Worm (Caenorhabditis elegans): ENCODE results near the gene mfn-1.
A peak's percentile ranks its signal among the peaks of the same experiment; 100 is the strongest.

Gene mfn-1

DNA sequence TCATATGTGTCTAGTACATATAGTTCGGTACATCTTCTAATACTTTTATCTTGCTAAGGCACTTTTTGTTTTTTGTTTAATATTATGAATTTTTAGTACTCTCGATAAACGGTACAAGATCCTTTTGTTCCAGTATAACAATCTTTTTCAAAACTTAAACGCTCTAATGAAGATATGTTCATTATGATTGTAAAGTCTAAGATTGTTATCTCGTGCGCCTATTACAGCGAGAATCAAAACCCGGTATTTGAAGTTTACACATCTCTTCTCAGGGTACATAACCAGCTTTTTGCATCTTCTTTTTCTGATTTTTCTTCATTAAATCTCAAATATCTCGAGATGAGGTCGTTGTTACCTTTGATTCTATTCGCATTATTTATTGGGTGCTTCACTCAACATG, 16.2 kb upstream of the mfn-1 start, which contains the start of gene B0334.13:
B0334.13 (plus strand) TSS at position 301 of the 400 bp plus-strand sequence.
- TF ChIP-seq unc-62 (GFP tag; optimal IDR thresholded peaks at IDR 0.05 in 1 of 2): peak in 1 of 2 experiments; percentile 21
- no peak for TF ChIP-seq unc-62 (tag; optimal IDR thresholded peaks at IDR 0.05)
- TF ChIP-seq mxl-2 (GFP tag; conservative IDR thresholded peaks at IDR 0.05): no peak

DNA sequence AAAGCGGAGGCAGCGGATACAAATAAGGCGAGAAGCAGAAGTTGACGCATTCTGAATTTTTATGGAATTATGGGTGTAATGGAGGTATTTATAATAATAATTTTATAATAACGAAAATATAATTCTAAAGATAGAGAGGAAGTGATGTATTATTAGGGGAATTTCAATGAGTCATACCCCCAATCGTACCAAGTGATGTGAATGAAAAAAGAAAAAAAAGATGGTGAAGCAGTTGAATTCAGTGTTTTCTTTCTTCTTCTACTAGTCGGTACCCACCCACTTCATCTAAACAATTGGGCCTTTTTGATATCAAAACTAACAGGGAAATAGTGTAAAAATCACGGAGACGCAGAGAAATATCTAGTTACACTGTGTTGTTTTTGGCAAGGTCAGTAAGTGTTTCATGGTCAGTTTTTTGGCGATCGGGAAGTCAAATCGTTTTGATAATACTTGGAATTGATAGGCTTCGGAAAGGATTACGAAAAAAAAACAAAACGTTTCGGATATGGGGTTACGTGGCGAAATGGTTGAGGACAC, 14.9 kb upstream of the mfn-1 start, which contains the start of gene ttr-18:
ttr-18 (minus strand) TSS at position 51 of the 537 bp plus-strand sequence.
- TF ChIP-seq dve-1 (tag; optimal IDR thresholded peaks at IDR 0.05; ENCODE audit: insufficient read depth) (peak; percentile 12), nhr-28 (tag; optimal IDR thresholded peaks at IDR 0.05) (no peak), duxl-1 (tag; optimal IDR thresholded peaks at IDR 0.05; ENCODE audit: poor library complexity) (no peak), ceh-44 (GFP tag; IDR thresholded peaks at IDR 0.05) (no peak)

DNA sequence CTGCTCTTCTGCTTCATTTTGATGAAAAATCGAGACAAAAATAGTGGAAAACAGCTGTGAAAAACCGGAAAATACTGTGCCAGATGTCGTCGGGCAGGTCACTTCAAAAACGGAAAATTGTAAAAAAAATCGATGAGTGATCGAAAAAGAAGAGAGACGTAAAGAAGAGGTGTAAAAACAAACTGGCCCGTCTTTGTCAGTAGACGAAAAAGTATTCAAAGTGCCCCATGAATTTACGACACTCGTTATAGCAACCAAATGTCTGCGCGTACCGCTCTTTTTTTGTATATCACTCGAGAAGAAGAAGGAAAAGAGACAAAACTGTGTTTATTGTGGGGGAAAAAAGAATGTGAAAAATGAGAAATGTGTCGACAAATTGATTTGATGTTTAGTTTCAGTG, 13.4 kb upstream of the mfn-1 start, which contains the start of gene twk-5:
twk-5 (minus strand) TSS at position 101 of the 400 bp plus-strand sequence.
- TF ChIP-seq madf-9 (GFP tag; conservative IDR thresholded peaks at IDR 0.05) (no peak), ama-1 (optimal IDR thresholded peaks at IDR 0.05) (peak; percentile 73), nhr-102 (tag; optimal IDR thresholded peaks at IDR 0.05) (no peak), mdt-29 (GFP tag; IDR thresholded peaks at IDR 0.05) (no peak), Y48G9A.11 (GFP tag; IDR thresholded peaks at IDR 0.05) (no peak), cey-2 (tag; optimal IDR thresholded peaks at IDR 0.05; ENCODE audit: borderline replicate concordance, insufficient read depth) (no peak)

DNA sequence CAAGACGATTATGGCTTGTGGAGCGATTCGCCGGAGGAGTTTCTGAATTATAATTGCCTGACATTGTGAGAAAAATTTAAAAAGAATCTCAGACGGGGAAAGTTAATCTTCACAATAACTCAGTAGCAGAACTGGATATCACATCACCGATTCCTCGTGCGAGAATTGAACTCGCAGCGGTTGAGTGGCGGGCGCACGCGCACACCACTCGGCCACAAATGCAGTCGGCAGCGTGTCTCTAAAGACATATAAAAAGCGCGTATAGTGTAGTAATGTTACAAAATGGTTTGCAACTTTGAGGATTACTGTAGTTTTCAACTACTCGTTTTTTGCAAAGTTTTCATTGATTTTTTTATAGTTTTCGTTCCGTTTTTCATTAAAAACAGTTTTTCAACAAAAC, 12.8 kb upstream of the mfn-1 start:
- TF ChIP-seq lim-7 (GFP tag; IDR thresholded peaks at IDR 0.05) (peak; percentile 100), nhr-237 (tag; optimal IDR thresholded peaks at IDR 0.05) (no peak), tag-97 (GFP tag; IDR thresholded peaks at IDR 0.05) (no peak), F49E8.2 (tag; optimal IDR thresholded peaks at IDR 0.05; ENCODE audit: borderline replicate concordance) (peak; percentile 80), zfp-2 (tag; optimal IDR thresholded peaks at IDR 0.05) (peak; percentile 70), nhr-25 (tag; optimal IDR thresholded peaks at IDR 0.05; ENCODE audit: borderline replicate concordance, insufficient read depth) (peak; percentile 44), nhr-41 (GFP tag; IDR thresholded peaks at IDR 0.05) (peak; percentile 95), saeg-2 (GFP tag; IDR thresholded peaks at IDR 0.05) (peak; percentile 93), dmd-9 (GFP tag; IDR thresholded peaks at IDR 0.05) (peak; percentile 93), nhr-102 (tag; optimal IDR thresholded peaks at IDR 0.05) (peak; percentile 75), ceh-44 (GFP tag; IDR thresholded peaks at IDR 0.05) (peak; percentile 92; the same call in 1 of the 2 replicates), aha-1 (tag) (peak; percentile 98), nhr-11 (tag; optimal IDR thresholded peaks at IDR 0.05) (no peak), mdl-1 (tag; optimal IDR thresholded peaks at IDR 0.05) (peak; percentile 34 to 86), duxl-1 (tag; optimal IDR thresholded peaks at IDR 0.05; ENCODE audit: poor library complexity) (peak; percentile 72), unc-130 (GFP tag; optimal IDR thresholded peaks at IDR 0.05) (peak; percentile 85), lin-1 (GFP tag; IDR thresholded peaks at IDR 0.05) (peak; percentile 92), T20F7.1 (GFP tag; optimal IDR thresholded peaks at IDR 0.05) (no peak), vab-7 (GFP tag; IDR thresholded peaks at IDR 0.05) (peak; percentile 98), fkh-10 (GFP tag; optimal IDR thresholded peaks at IDR 0.05) (peak; percentile 34), spr-3 (GFP tag; optimal IDR thresholded peaks at IDR 0.05) (peak; percentile 87), nhr-10 (tag; optimal IDR thresholded peaks at IDR 0.05) (no peak), hlh-30 (tag; optimal IDR thresholded peaks at IDR 0.05; ENCODE audit: insufficient read depth) (no peak), Y105C5A.15 (GFP tag; IDR thresholded peaks at IDR 0.05) (peak; percentile 97), gei-8 (GFP tag; optimal IDR thresholded peaks at IDR 0.05) (peak; percentile 84), nhr-76 (tag; optimal IDR thresholded peaks at IDR 0.05) (no peak), mdt-29 (GFP tag; IDR thresholded peaks at IDR 0.05) (peak; percentile 87), ceh-62 (tag; optimal IDR thresholded peaks at IDR 0.05) (no peak), zfp-3 (GFP tag; conservative IDR thresholded peaks at IDR 0.05) (0 out of 2 replicates have a peak, but pooled peaks have one; percentile 48), pha-4 (GFP tag; IDR thresholded peaks at IDR 0.05) (peak; percentile 96), pha-4 (tag; optimal IDR thresholded peaks at IDR 0.05) (no peak), skn-1 (tag; optimal IDR thresholded peaks at IDR 0.05) (no peak), egl-27 (tag; optimal IDR thresholded peaks at IDR 0.05) (no peak), dpl-1 (GFP tag; optimal IDR thresholded peaks at IDR 0.05) (peak; percentile 46), set-16 (GFP tag; IDR thresholded peaks at IDR 0.05) (peak; percentile 56; the same call in 1 of the 2 replicates), Y48G9A.11 (GFP tag; IDR thresholded peaks at IDR 0.05) (peak; percentile 78)
